Worm (Caenorhabditis elegans): ENCODE measurements around the gene slfl-4.
"Not testable (repeated sequence)": the region's sequence is repeated elsewhere in the genome, so short reads cannot be mapped to it uniquely, and the experiment has no call there.

The slfl-4 gene

DNA sequence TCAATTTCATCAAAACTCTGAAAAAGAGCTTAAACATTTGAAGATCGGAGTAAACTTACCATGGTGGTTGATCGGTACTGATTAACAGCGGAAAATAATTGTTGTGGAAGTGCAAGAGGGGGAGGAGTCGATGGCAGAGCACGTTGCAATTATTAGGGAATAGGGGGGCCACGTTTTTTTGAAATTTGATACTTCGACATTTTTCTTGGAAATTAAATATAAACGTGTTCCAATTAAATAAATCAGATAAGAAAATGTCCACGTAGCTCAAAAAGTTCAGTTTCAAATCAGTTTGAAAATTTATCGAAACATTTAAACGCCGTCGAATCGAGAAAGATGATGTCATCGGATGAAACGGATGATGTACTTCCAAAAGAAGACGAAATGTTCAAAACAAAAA, 17.6 kb upstream of the slfl-4 start, which contains the start of gene F36H12.9:
F36H12.9 (plus strand) TSS at position 301 of the 400 bp plus-strand sequence.
- not testable (repeated sequence) for TF ChIP-seq daf-19 (GFP tag; conservative IDR thresholded peaks at IDR 0.05); lin-29 (GFP tag; IDR thresholded peaks at IDR 0.05); nhr-76 (tag; optimal IDR thresholded peaks at IDR 0.05)

DNA sequence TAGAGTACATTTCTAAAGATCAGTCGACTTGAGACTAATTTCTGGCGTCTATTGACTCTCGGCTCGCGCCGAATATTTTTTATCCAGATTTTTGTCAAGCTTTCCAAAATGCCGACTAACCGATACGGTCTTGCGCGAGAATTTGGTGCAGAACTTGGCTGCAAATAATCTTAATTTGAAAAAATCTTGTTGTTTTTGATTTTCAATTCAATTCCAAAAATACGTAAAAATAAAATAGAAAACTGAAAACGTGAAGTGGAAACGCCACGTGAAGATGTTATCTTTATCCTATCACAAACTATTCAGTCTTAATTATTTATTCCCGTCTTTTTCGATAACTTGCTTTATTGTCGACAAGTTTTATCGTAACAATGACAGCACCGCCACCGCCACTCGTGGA, 15.9 kb upstream of the slfl-4 start, which contains the start of gene ttbk-2.1:
ttbk-2.1 (plus strand) TSS at position 301 of the 400 bp plus-strand sequence.
- TF ChIP-seq ceh-44 (GFP tag; IDR thresholded peaks at IDR 0.05); ceh-62 (tag; optimal IDR thresholded peaks at IDR 0.05); pqm-1 (tag; optimal IDR thresholded peaks at IDR 0.05): not testable (repeated sequence)

DNA sequence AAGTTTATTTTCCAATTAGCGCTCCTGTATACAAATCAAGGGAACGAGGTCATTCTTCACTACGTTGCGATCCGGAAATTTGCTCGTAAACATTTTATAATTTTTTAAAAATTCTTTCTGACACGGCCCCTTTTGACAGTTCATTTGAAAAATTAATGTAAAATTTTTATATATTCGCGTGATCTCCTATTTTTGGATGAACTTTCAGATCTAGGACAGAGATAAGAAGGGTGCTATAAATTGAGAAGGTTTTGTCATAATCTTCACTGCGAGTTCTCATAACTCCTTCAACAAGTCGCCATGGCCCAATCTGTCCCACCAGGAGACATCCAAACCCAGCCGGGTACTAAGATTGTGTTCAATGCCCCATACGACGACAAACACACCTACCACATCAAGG, 14.0 kb upstream of the slfl-4 start, which contains the start of gene msp-19:
msp-19 (plus strand) TSS at position 301 of the 400 bp plus-strand sequence.
- not testable (repeated sequence) for TF ChIP-seq snpc-1.2 (GFP tag; IDR thresholded peaks at IDR 0.05); mdl-1 (tag; optimal IDR thresholded peaks at IDR 0.05); aha-1 (tag)

DNA sequence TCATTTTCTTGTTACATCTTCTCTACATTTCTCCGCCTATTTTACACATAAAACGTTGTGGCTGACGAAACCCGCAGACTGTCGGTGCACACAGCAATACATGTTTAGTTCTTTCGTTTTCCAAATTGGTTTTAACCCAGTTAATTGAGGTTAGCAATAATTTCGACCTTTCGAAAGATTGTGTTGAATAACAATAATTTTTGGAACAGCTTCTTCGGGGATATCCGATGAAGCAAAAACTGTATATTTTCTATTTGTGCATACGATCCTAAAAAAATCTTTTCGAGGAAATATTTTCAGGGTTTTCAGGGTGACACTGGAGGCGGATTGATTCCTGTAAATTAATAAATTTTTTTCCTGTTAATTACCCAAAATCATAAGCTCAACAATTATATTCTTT, 12.5 kb upstream of the slfl-4 start:
- TF ChIP-seq snpc-1.2 (GFP tag; IDR thresholded peaks at IDR 0.05), result peak; percentile 98
- TF ChIP-seq php-3 (GFP tag; IDR thresholded peaks at IDR 0.05), result 0 out of 2 replicates have a peak, but pooled peaks have one; percentile 30
- peak; percentile 39; the same call in 1 of the 2 replicates for TF ChIP-seq lin-38 (GFP tag; IDR thresholded peaks at IDR 0.05)
- 0 out of 2 replicates have a peak, but pooled peaks have one; percentile 32 for TF ChIP-seq mdt-29 (GFP tag; IDR thresholded peaks at IDR 0.05)
- peak; percentile 65 for TF ChIP-seq T26A8.4 (GFP tag; IDR thresholded peaks at IDR 0.05)
- peak in 1 of 2 experiments; percentile 57 for TF ChIP-seq unc-62 (GFP tag; optimal IDR thresholded peaks at IDR 0.05 in 1 of 2)
- not testable (repeated sequence) for TF ChIP-seq unc-62 (tag; optimal IDR thresholded peaks at IDR 0.05)

DNA sequence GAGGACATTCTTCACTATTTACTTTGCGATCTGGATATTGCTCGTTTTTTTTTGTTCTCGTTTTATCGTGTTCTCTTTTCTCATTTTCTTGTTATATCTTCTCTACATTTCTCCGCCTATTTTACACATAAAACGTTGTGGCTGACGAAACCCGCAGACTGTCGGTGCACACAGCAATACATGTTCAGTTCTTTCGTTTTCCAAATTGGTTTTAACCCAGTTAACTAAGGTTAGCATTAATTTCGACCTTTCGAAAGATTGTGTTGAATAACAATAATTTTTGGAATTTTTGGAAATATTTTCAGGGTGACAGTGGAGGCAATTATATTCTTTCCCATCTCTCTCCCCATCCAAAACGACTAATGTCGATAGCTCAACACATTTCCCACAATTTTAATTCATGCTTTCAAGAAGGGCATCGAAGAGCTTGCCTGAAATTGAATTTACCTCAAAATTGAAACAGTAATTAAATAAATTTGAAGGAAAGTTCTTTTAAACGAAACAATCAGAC, 9.6 kb upstream of the slfl-4 start:
- TF ChIP-seq arid-1 (GFP tag; conservative IDR thresholded peaks at IDR 0.05), result 0 out of 2 replicates have a peak, but pooled peaks have one; percentile 28
- peak in 1 of 2 experiments; percentile 31 for TF ChIP-seq unc-62 (GFP tag; optimal IDR thresholded peaks at IDR 0.05 in 1 of 2)
- TF ChIP-seq unc-62 (tag; optimal IDR thresholded peaks at IDR 0.05), result not testable (repeated sequence)
- TF ChIP-seq mdt-29 (GFP tag; IDR thresholded peaks at IDR 0.05), result peak; percentile 72
- TF ChIP-seq lin-38 (GFP tag; IDR thresholded peaks at IDR 0.05), result peak; percentile 60
- peak; percentile 56 for TF ChIP-seq F49E8.2 (tag; optimal IDR thresholded peaks at IDR 0.05; ENCODE audit: borderline replicate concordance)
- peak; percentile 97 for TF ChIP-seq snpc-1.2 (GFP tag; IDR thresholded peaks at IDR 0.05)
- TF ChIP-seq F44E2.7 (GFP tag; IDR thresholded peaks at IDR 0.05), result 0 out of 2 replicates have a peak, but pooled peaks have one; percentile 30
- peak; percentile 77 for TF ChIP-seq T26A8.4 (GFP tag; IDR thresholded peaks at IDR 0.05)
- TF ChIP-seq ceh-44 (GFP tag; IDR thresholded peaks at IDR 0.05), result 0 out of 2 replicates have a peak, but pooled peaks have one; percentile 35
- TF ChIP-seq ama-1 (optimal IDR thresholded peaks at IDR 0.05), result peak; percentile 32
- peak; percentile 57 for TF ChIP-seq aha-1 (tag)
- TF ChIP-seq Y105C5A.15 (GFP tag; IDR thresholded peaks at IDR 0.05), result 0 out of 2 replicates have a peak, but pooled peaks have one; percentile 25
- peak; percentile 30; the same call in 1 of the 2 replicates for TF ChIP-seq Y48G9A.11 (GFP tag; IDR thresholded peaks at IDR 0.05)

DNA sequence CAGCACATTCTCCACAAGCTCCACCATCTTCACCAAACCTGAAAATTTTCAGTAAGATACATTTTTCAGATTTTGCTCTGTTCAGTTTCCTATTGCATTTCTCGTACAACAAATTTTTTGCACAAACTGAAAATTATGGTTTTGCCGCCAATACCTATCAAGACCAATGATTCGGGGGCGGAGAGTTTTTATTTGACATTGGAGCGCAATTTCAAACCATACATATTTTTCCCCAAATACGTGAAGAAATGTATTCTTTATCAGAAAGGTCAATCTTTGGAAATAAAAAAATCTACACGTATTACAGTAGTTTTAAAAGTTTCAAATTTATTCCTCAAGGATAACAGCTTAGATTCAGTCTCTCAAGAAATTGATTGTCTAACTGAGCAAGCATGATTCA, 7.9 kb upstream of the slfl-4 start, which contains the start of gene F36H12.5:
F36H12.5 (plus strand) TSS at position 301 of the 400 bp plus-strand sequence.
- no peak for TF ChIP-seq daf-19 (GFP tag; conservative IDR thresholded peaks at IDR 0.05)
- TF ChIP-seq F44E2.7 (GFP tag; IDR thresholded peaks at IDR 0.05), result no peak
- TF ChIP-seq lir-3 (tag; optimal IDR thresholded peaks at IDR 0.05), result no peak
- no peak for TF ChIP-seq zip-11 (GFP tag; IDR thresholded peaks at IDR 0.05)
- TF ChIP-seq jun-1 (tag; optimal IDR thresholded peaks at IDR 0.05), result no peak
- TF ChIP-seq F10B5.3 (tag; optimal IDR thresholded peaks at IDR 0.05), result no peak
- TF ChIP-seq Y75B8A.6 (GFP tag; IDR thresholded peaks at IDR 0.05), result no peak
- no peak for TF ChIP-seq mes-2 (tag; optimal IDR thresholded peaks at IDR 0.05; ENCODE audit: poor library complexity, severe bottlenecking)
- no peak for TF ChIP-seq T26A8.4 (GFP tag; IDR thresholded peaks at IDR 0.05)
- TF ChIP-seq gei-8 (GFP tag; optimal IDR thresholded peaks at IDR 0.05), result no peak
- no peak for TF ChIP-seq ces-1 (GFP tag; optimal IDR thresholded peaks at IDR 0.05)
- no peak for TF ChIP-seq mdt-29 (GFP tag; IDR thresholded peaks at IDR 0.05)
- TF ChIP-seq ztf-11 (tag; optimal IDR thresholded peaks at IDR 0.05), result no peak
- TF ChIP-seq nhr-10 (tag; optimal IDR thresholded peaks at IDR 0.05), result no peak
- TF ChIP-seq lin-1 (GFP tag; IDR thresholded peaks at IDR 0.05), result no peak

Data from whole organism, L4 larva.